Fruit fly (Drosophila melanogaster): Measurements from ENCODE around the gene CG10492.

Gene CG10492

dm6 chr2L:19036105-19036714 is 17.7 kb upstream of the CG10492 start:
- TF ChIP-seq pan (optimal IDR thresholded peaks at IDR 0.05) (no peak), CG8478 (optimal IDR thresholded peaks at IDR 0.05) (no peak), usp (GFP tag; optimal IDR thresholded peaks at IDR 0.05) (no peak), psq (optimal IDR thresholded peaks at IDR 0.05) (no peak), Dll (optimal IDR thresholded peaks at IDR 0.05) (no peak), EcR (GFP tag; optimal IDR thresholded peaks at IDR 0.05) (no peak)

dm6 chr2L:19037011-19037410 is 16.9 kb upstream of the CG10492 start:
- no peak for TF ChIP-seq psq (optimal IDR thresholded peaks at IDR 0.05)
- no peak for TF ChIP-seq usp (GFP tag; optimal IDR thresholded peaks at IDR 0.05)
- TF ChIP-seq CG8478 (optimal IDR thresholded peaks at IDR 0.05) = no peak
- no peak for TF ChIP-seq Dll (optimal IDR thresholded peaks at IDR 0.05)
- no peak for TF ChIP-seq EcR (GFP tag; optimal IDR thresholded peaks at IDR 0.05)
- no peak for TF ChIP-seq pan (optimal IDR thresholded peaks at IDR 0.05)

dm6 chr2L:19037455-19037854 is 16.4 kb upstream of the CG10492 start:
- no peak for TF ChIP-seq usp (GFP tag; optimal IDR thresholded peaks at IDR 0.05)
- no peak for TF ChIP-seq CG8478 (optimal IDR thresholded peaks at IDR 0.05)
- no peak for TF ChIP-seq EcR (GFP tag; optimal IDR thresholded peaks at IDR 0.05)
- no peak for TF ChIP-seq psq (optimal IDR thresholded peaks at IDR 0.05)
- TF ChIP-seq Dll (optimal IDR thresholded peaks at IDR 0.05) = no peak
- no peak for TF ChIP-seq pan (optimal IDR thresholded peaks at IDR 0.05)

- no peak for TF ChIP-seq EcR (GFP tag; optimal IDR thresholded peaks at IDR 0.05)
- TF ChIP-seq Dll (optimal IDR thresholded peaks at IDR 0.05) = no peak
- TF ChIP-seq psq (optimal IDR thresholded peaks at IDR 0.05) = no peak
- TF ChIP-seq usp (GFP tag; optimal IDR thresholded peaks at IDR 0.05) = no peak
- no peak for TF ChIP-seq pan (optimal IDR thresholded peaks at IDR 0.05)
- no peak for TF ChIP-seq CG8478 (optimal IDR thresholded peaks at IDR 0.05)
These were observed 12.3 kb upstream of the CG10492 start, which contains the start of gene Catsup for dm6 chr2L:19041590-19041989. Catsup (plus strand) TSS chr2L:19041862.

dm6 chr2L:19045111-19045560 is 8.7 kb upstream of the CG10492 start, which contains the start of the genes Ttc19 and Acn:
Ttc19 (minus strand) TSS chr2L:19045148.
Acn (plus strand) TSS chr2L:19045355.
- TF ChIP-seq EcR (GFP tag; optimal IDR thresholded peaks at IDR 0.05) (no peak), psq (optimal IDR thresholded peaks at IDR 0.05) (no peak), pan (optimal IDR thresholded peaks at IDR 0.05) (no peak), CG8478 (optimal IDR thresholded peaks at IDR 0.05) (no peak), usp (GFP tag; optimal IDR thresholded peaks at IDR 0.05) (no peak), Dll (optimal IDR thresholded peaks at IDR 0.05) (no peak)

- TF ChIP-seq usp (GFP tag; optimal IDR thresholded peaks at IDR 0.05) = no peak
These were observed 5.0 kb upstream of the CG10492 start, which contains the start of gene CG10470 for dm6 chr2L:19048912-19049311. CG10470 (plus strand) TSS chr2L:19049076.

dm6 chr2L:19051534-19052100 is 2.3 kb upstream of the CG10492 start, which contains the start of gene Rpn3:
Rpn3 (plus strand) TSS chr2L:19051790.
- TF ChIP-seq usp (GFP tag; optimal IDR thresholded peaks at IDR 0.05) (no peak), psq (optimal IDR thresholded peaks at IDR 0.05) (no peak), EcR (GFP tag; optimal IDR thresholded peaks at IDR 0.05) (no peak), Dll (optimal IDR thresholded peaks at IDR 0.05) (no peak), CG8478 (optimal IDR thresholded peaks at IDR 0.05) (no peak), pan (optimal IDR thresholded peaks at IDR 0.05) (no peak)

dm6 chr2L:19054516-19054887 is 624 bp downstream of the CG10492 start:
- TF ChIP-seq EcR (GFP tag; optimal IDR thresholded peaks at IDR 0.05) (no peak), pan (optimal IDR thresholded peaks at IDR 0.05) (no peak), psq (optimal IDR thresholded peaks at IDR 0.05) (no peak), CG8478 (optimal IDR thresholded peaks at IDR 0.05) (no peak)

dm6 chr2L:19057799-19058198 is 3.9 kb downstream of the CG10492 start:
- TF ChIP-seq Dll (optimal IDR thresholded peaks at IDR 0.05) = no peak

dm6 chr2L:19058916-19059315 is 5.0 kb downstream of the CG10492 start, which contains the start of gene Phlpp:
Phlpp (plus strand) TSS chr2L:19059129.
- TF ChIP-seq pan (optimal IDR thresholded peaks at IDR 0.05) (no peak), CG8478 (optimal IDR thresholded peaks at IDR 0.05) (no peak), Dll (optimal IDR thresholded peaks at IDR 0.05) (no peak), psq (optimal IDR thresholded peaks at IDR 0.05) (no peak), EcR (GFP tag; optimal IDR thresholded peaks at IDR 0.05) (no peak), usp (GFP tag; optimal IDR thresholded peaks at IDR 0.05) (no peak)

- no peak for TF ChIP-seq Dll (optimal IDR thresholded peaks at IDR 0.05)
- no peak for TF ChIP-seq psq (optimal IDR thresholded peaks at IDR 0.05)
- TF ChIP-seq usp (GFP tag; optimal IDR thresholded peaks at IDR 0.05) = no peak
These were observed 9.3 kb downstream of the CG10492 start, which contains the start of gene Dus4 for dm6 chr2L:19063090-19063692. Dus4 (plus strand) TSS chr2L:19063295.

dm6 chr2L:19064706-19065105 is 10.8 kb downstream of the CG10492 start, which contains the start of gene CG17343:
CG17343 (plus strand) TSS chr2L:19064929.
- TF ChIP-seq pan (optimal IDR thresholded peaks at IDR 0.05) (no peak), CG8478 (optimal IDR thresholded peaks at IDR 0.05) (no peak), EcR (GFP tag; optimal IDR thresholded peaks at IDR 0.05) (no peak), Dll (optimal IDR thresholded peaks at IDR 0.05) (no peak), usp (GFP tag; optimal IDR thresholded peaks at IDR 0.05) (no peak), psq (optimal IDR thresholded peaks at IDR 0.05) (no peak)
